Worm (Caenorhabditis elegans): ENCODE data around the gene cest-30.

ce11 chrV:5297740-5298139 is 34.8 kb upstream of the cest-30 start:
- no peak for TF ChIP-seq pbrm-1 (GFP tag; IDR thresholded peaks at IDR 0.05)
- TF ChIP-seq nhr-80 (tag; optimal IDR thresholded peaks at IDR 0.05), result no peak
- no peak for TF ChIP-seq F23B12.7 (tag; optimal IDR thresholded peaks at IDR 0.05; ENCODE audit: insufficient read depth)
- no peak for TF ChIP-seq rpc-1 (optimal IDR thresholded peaks at IDR 0.05)
- no peak for TF ChIP-seq rpc-1 (tag; optimal IDR thresholded peaks at IDR 0.05)
- no peak for TF ChIP-seq ztf-26 (tag; optimal IDR thresholded peaks at IDR 0.05)
- TF ChIP-seq F22D6.2 (tag; optimal IDR thresholded peaks at IDR 0.05), result no peak
- TF ChIP-seq B0336.3 (GFP tag; IDR thresholded peaks at IDR 0.05), result no peak
- no peak for TF ChIP-seq sea-2 (GFP tag; IDR thresholded peaks at IDR 0.05)
- no peak for TF ChIP-seq egl-44 (GFP tag; IDR thresholded peaks at IDR 0.05)
- TF ChIP-seq sptf-2 (GFP tag; optimal IDR thresholded peaks at IDR 0.05), result no peak
- no peak for TF ChIP-seq ceh-58 (GFP tag; IDR thresholded peaks at IDR 0.05)
- no peak for TF ChIP-seq snpc-4 (GFP tag; optimal IDR thresholded peaks at IDR 0.05)
- no peak for TF ChIP-seq snpc-4 (tag; optimal IDR thresholded peaks at IDR 0.05)
- no peak for TF ChIP-seq nhr-90 (tag; optimal IDR thresholded peaks at IDR 0.05)

Measured in whole organism, young adult.